Worm (Caenorhabditis elegans): ENCODE data around the gene sphk-1.

DNA sequence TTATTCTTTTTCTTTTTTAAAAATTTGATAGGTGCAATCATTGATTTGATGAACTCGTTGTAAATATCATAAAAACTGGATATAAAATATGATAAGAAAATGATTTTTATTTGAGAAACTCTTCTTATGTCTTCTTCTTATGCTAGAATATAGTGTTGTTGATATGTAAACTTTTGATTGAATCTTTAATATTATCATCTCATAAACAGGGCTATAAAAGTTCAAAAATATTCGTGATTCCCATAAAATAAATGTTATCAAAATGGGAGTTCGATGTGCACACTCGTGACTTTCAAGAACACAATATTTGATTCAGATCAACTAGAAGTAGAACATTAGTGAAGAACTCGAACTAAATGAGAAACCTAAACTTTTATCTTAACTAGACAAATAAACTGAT, 37.5 kb upstream of the sphk-1 start:
- no peak for TF ChIP-seq klf-2 (GFP tag; conservative IDR thresholded peaks at IDR 0.05)
- no peak for TF ChIP-seq med-1 (GFP tag; optimal IDR thresholded peaks at IDR 0.05; ENCODE audit: insufficient read depth)
- no peak for TF ChIP-seq flt-1 (GFP tag; IDR thresholded peaks at IDR 0.05)
- TF ChIP-seq ztf-29 (GFP tag; IDR thresholded peaks at IDR 0.05) = no peak

Data from whole organism, midembryonic.